Worm (Caenorhabditis elegans) whole organism, midembryonic: ENCODE data around the gene C16C8.12.

ENCODE experiments used
- T22C8.4 ChIP-seq: fragments of 200-800 bp; sonication (Bioruptor generic); IDR thresholded peaks from 2 replicates; pipeline ENCODE4 v1.3.6; 2022; ENCODE audit warnings: missing genetic modification characterization, missing compliant biosample characterization
- cog-1 ChIP-seq: sonication (generic microtip); optimal IDR thresholded peaks from 2 replicates; lab custom pipeline; 2016; ENCODE audit warnings: missing genetic modification characterization, missing compliant biosample characterization
- flt-1 ChIP-seq: fragments of 200-800 bp; sonication (Bioruptor generic); IDR thresholded peaks from 2 replicates; pipeline ENCODE4 v1.3.6; 2022; ENCODE audit warnings: missing genetic modification characterization, missing compliant biosample characterization
- klf-2 ChIP-seq: fragments of 200-800 bp; sonication (Bioruptor generic); conservative IDR thresholded peaks from 2 replicates; pipeline ENCODE4 v1.3.6; 2022; ENCODE audit warnings: missing genetic modification reagents, missing genetic modification characterization, missing compliant biosample characterization
- med-1 ChIP-seq: sonication (generic microtip); optimal IDR thresholded peaks from 2 replicates; lab custom pipeline; 2017; ENCODE audit warnings: missing genetic modification characterization, mild to moderate bottlenecking, missing compliant biosample characterization, antibody characterized with exemption, missing genetic modification reagents; ENCODE audit not compliant: insufficient read depth
- ref-1 ChIP-seq: fragments of 200-800 bp; sonication (Bioruptor generic); conservative IDR thresholded peaks from 2 replicates; pipeline ENCODE4 v1.3.6; 2022; ENCODE audit warnings: missing genetic modification reagents, missing genetic modification characterization, missing compliant biosample characterization
- tab-1 ChIP-seq: fragments of 200-800 bp; sonication (Bioruptor generic); IDR thresholded peaks from 2 replicates; pipeline ENCODE4 v1.3.6; 2022; ENCODE audit warnings: missing genetic modification characterization, missing compliant biosample characterization
- ztf-23 ChIP-seq: fragments of 200-800 bp; sonication (Bioruptor generic); IDR thresholded peaks from 2 replicates; pipeline ENCODE4 v1.3.6; 2022; ENCODE audit warnings: missing genetic modification reagents, missing genetic modification characterization, missing compliant biosample characterization
- ztf-29 ChIP-seq: fragments of 200-800 bp; sonication (Bioruptor generic); IDR thresholded peaks from 2 replicates; pipeline ENCODE4 v1.3.6; 2022; ENCODE audit warnings: missing genetic modification reagents, missing genetic modification characterization, missing compliant biosample characterization

Gene C16C8.12

DNA sequence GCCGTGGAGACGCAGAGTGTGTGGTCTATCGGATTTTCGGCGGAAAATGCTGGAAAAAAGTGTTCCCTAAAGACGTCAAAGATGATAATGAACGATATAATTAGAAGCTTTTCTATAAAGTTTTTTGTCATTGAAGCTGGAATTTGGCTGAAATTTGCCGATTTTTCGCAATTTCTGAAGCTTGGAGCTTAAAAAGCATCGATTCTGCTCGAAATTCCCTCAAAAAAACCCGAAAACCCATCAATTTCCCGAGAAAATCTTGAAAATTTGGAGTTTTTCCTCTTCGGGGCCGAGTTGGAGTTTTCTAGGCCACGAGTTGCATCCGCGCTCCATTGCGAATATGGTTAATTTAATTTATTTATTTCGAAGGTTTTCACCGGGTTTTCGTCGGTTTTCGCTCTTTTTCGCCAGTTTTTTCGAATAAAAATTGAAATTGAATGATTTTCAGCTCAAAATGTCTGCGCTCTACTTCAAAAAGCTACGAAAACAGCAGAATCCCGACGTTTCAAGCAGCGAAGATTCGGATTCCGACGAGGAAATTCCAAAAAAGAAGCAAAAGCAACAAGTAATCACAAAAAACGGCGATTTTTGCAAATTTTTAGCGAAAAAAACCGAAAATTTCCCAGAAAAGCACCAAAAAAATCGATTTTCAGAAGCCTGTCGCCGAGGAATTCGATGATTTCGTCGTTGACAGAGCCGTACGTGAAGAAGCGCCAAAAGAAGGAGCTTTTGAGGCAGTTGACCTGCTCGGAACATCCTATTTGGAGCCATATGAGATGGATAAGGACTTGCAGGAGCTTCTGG, 50.2 kb downstream of the C16C8.12 start, which contains the start of the genes col-71 and Y49F6B.2:
Gene col-71, minus strand, starts transcription at position 51 of the 804 bp plus-strand sequence.
Gene Y49F6B.2, plus strand, starts transcription at position 449 of the 804 bp plus-strand sequence.
- TF ChIP-seq ztf-23 (GFP tag; lab: Robert Waterston, UW) (peak; percentile 62; the same call in 1 of the 2 replicates), tab-1 (no peak), med-1 (GFP tag; lab: Kevin White, UChicago) (no peak), T22C8.4 (GFP tag; lab: Robert Waterston, UW) (peak; percentile 49; the same call in 1 of the 2 replicates), cog-1 (tag; lab: Kevin White, UChicago) (peak; percentile 51), klf-2 (GFP tag; lab: Robert Waterston, UW) (peak; percentile 63; the same call in 1 of the 2 replicates), ztf-29 (GFP tag; lab: Robert Waterston, UW) (no peak), ref-1 (GFP tag; lab: Robert Waterston, UW) (no peak), flt-1 (GFP tag; lab: Robert Waterston, UW) (peak; percentile 60; the same call in 1 of the 2 replicates)
